Fruit fly (Drosophila melanogaster) whole organism, prepupa: ENCODE measurements around the gene CG43156.

Experiments used
- Blimp-1 ChIP-seq: fragments of 200-800 bp; sonication (Bioruptor generic); optimal IDR thresholded peaks from 3 replicates; lab custom pipeline; 2017; ENCODE audit warnings: missing biosample characterization, missing genetic modification characterization, mild to moderate bottlenecking, moderate library complexity, missing genetic modification reagents
- CG11294 ChIP-seq: fragments of 200-800 bp; sonication (Bioruptor generic); IDR thresholded peaks from 2 replicates; pipeline ENCODE4 v1.3.6; 2022; ENCODE audit warnings: missing biosample characterization, missing genetic modification characterization
- CG15336 ChIP-seq: fragments of 200-800 bp; sonication (Bioruptor generic); IDR thresholded peaks from 2 replicates; pipeline ENCODE4 v1.3.6; 2022; ENCODE audit warnings: missing biosample characterization, missing genetic modification characterization
- CG4318 ChIP-seq: fragments of 200-800 bp; sonication (Bioruptor generic); optimal IDR thresholded peaks from 3 replicates; lab custom pipeline; 2017; ENCODE audit warnings: missing biosample characterization, mild to moderate bottlenecking, missing genetic modification characterization
- CG6792 ChIP-seq: fragments of 200-800 bp; sonication (Bioruptor generic); optimal IDR thresholded peaks from 3 replicates; lab custom pipeline; 2016; ENCODE audit warnings: missing biosample characterization, missing genetic modification characterization
- CG8119 ChIP-seq: fragments of 200-800 bp; sonication (Bioruptor generic); IDR thresholded peaks from 3 replicates; pipeline ENCODE4 v1.3.6; 2022; ENCODE audit warnings: missing biosample characterization, missing genetic modification characterization
- Gug ChIP-seq: fragments of 200-800 bp; sonication (Bioruptor generic); IDR thresholded peaks from 2 replicates; pipeline ENCODE4 v1.3.6; 2022; ENCODE audit warnings: missing biosample characterization, missing genetic modification characterization
- cyc ChIP-seq: fragments of 200-800 bp; sonication (Bioruptor generic); optimal IDR thresholded peaks from 3 replicates; lab custom pipeline; 2016; ENCODE audit warnings: missing biosample characterization, missing genetic modification characterization
- fd59A ChIP-seq: fragments of 200-800 bp; sonication (Bioruptor generic); optimal IDR thresholded peaks from 2 replicates; lab custom pipeline; 2017; ENCODE audit warnings: missing biosample characterization, mild to moderate bottlenecking, missing genetic modification characterization, missing genetic modification reagents
- fd85E ChIP-seq: fragments of 200-800 bp; sonication (Bioruptor generic); optimal IDR thresholded peaks from 3 replicates; lab custom pipeline; 2016; ENCODE audit warnings: missing biosample characterization, missing genetic modification characterization
- net ChIP-seq: fragments of 200-800 bp; sonication (Bioruptor generic); optimal IDR thresholded peaks from 3 replicates; lab custom pipeline; 2016; ENCODE audit warnings: missing biosample characterization, missing genetic modification characterization
- vri ChIP-seq: fragments of 200-800 bp; sonication (Bioruptor generic); optimal IDR thresholded peaks from 3 replicates; lab custom pipeline; 2016; ENCODE audit warnings: missing biosample characterization, mild to moderate bottlenecking, missing genetic modification characterization

dm6 chrX:11888142-11888541 lies 18.5 kb downstream of the CG43156 start, which contains the start of gene CG1840:
- TF ChIP-seq CG6792 (GFP tag; lab: Kevin White, UChicago) (no peak), fd59A (GFP tag; lab: Kevin White, UChicago) (no peak), net (GFP tag; lab: Kevin White, UChicago) (no peak), Gug (GFP tag; lab: Robert Waterston, UW) (no peak), CG8119 (GFP tag; lab: Robert Waterston, UW) (no peak), cyc (GFP tag; lab: Kevin White, UChicago) (peak; percentile 5), CG4318 (GFP tag; lab: Kevin White, UChicago) (no peak), Blimp-1 (no peak), CG15336 (no peak), vri (GFP tag; lab: Kevin White, UChicago) (no peak), CG11294 (no peak), fd85E (GFP tag; lab: Kevin White, UChicago) (no peak)
